Worm (Caenorhabditis elegans): ENCODE measurements around the gene F54F7.10.

DNA sequence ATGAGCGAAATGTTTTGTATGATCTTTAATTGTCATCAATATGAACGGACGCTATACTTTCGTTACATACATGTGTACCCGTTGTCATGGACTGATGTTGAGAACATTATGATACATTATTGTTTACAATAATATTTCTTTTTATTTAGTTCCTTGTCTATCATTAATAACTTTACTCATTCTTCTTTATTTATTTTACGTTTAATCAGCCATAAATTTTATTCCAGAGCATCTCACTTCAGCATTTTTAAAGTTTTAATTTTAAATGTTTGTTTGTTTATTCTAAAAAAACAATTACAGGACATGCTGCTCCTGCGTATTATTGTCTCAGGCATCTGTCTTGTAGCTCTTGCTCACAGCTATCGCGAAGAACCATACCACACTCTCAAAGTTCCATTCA lies 20.0 kb upstream of the F54F7.10 start, which contains the start of gene F54F7.2:
- no peak for TF ChIP-seq fkh-10 (GFP tag; optimal IDR thresholded peaks at IDR 0.05)
- TF ChIP-seq hmg-1.1 (GFP tag; IDR thresholded peaks at IDR 0.05) = no peak
- no peak for TF ChIP-seq T26A8.4 (GFP tag; IDR thresholded peaks at IDR 0.05)
- TF ChIP-seq unc-39 (tag; optimal IDR thresholded peaks at IDR 0.05) = no peak
- TF ChIP-seq T20F7.1 (GFP tag; optimal IDR thresholded peaks at IDR 0.05) = no peak
- no peak for TF ChIP-seq nhr-10 (tag; optimal IDR thresholded peaks at IDR 0.05)
- no peak for TF ChIP-seq ama-1 (optimal IDR thresholded peaks at IDR 0.05)
- TF ChIP-seq duxl-1 (tag; optimal IDR thresholded peaks at IDR 0.05; ENCODE audit: poor library complexity) = no peak
- no peak for TF ChIP-seq saeg-2 (GFP tag; IDR thresholded peaks at IDR 0.05)
- no peak for TF ChIP-seq rbr-2 (tag; optimal IDR thresholded peaks at IDR 0.05)
- no peak for TF ChIP-seq F49E8.2 (tag; optimal IDR thresholded peaks at IDR 0.05; ENCODE audit: borderline replicate concordance)
- TF ChIP-seq skn-1 (tag; optimal IDR thresholded peaks at IDR 0.05) = no peak
- TF ChIP-seq hlh-30 (tag; optimal IDR thresholded peaks at IDR 0.05; ENCODE audit: insufficient read depth) = no peak
